Worm (Caenorhabditis elegans): ENCODE data around the gene apc-2.

- TF ChIP-seq elt-1 (tag; optimal IDR thresholded peaks at IDR 0.05) (no peak), ama-1 (optimal IDR thresholded peaks at IDR 0.05) (no peak)
These were observed 52.1 kb downstream of the apc-2 start for ce11 chrIII:8132496-8132895.
